Worm (Caenorhabditis elegans) whole organism, late embryonic: ENCODE results near the gene dhs-19.

ENCODE experiments used
- C08G9.2 ChIP-seq: sonication (generic microtip); optimal IDR thresholded peaks from 2 replicates; lab custom pipeline; 2016; ENCODE audit warnings: mild to moderate bottlenecking, missing genetic modification characterization, moderate library complexity, missing compliant biosample characterization
- K02D7.2 ChIP-seq: sonication (generic microtip); optimal IDR thresholded peaks from 2 replicates; lab custom pipeline; 2017; ENCODE audit warnings: mild to moderate bottlenecking, missing genetic modification characterization, missing compliant biosample characterization
- K09A11.1 ChIP-seq: sonication (generic microtip); optimal IDR thresholded peaks from 2 replicates; lab custom pipeline; 2017; ENCODE audit warnings: antibody characterized with exemption, mild to moderate bottlenecking, missing genetic modification characterization, missing compliant biosample characterization; ENCODE audit not compliant: insufficient read depth
- T23F11.4 ChIP-seq: fragments of 200-800 bp; sonication (Bioruptor generic); optimal IDR thresholded peaks from 2 replicates; lab custom pipeline; 2018; ENCODE audit warnings: mild to moderate bottlenecking, missing genetic modification characterization, missing compliant biosample characterization
- ahr-1 ChIP-seq: sonication (generic microtip); optimal IDR thresholded peaks from 2 replicates; lab custom pipeline; 2016; ENCODE audit warnings: missing genetic modification characterization, missing compliant biosample characterization
- ama-1 ChIP-seq: fragments of 150-350 bp; optimal IDR thresholded peaks from 2 replicates; lab custom pipeline; 2014
- ceh-14 ChIP-seq: sonication (generic microtip); optimal IDR thresholded peaks from 2 replicates; lab custom pipeline; 2016; ENCODE audit warnings: missing genotype, missing genetic modification characterization, missing compliant biosample characterization
- ceh-18 ChIP-seq: sonication (generic microtip); optimal IDR thresholded peaks from 2 replicates; lab custom pipeline; 2016; ENCODE audit warnings: missing genetic modification characterization, missing compliant biosample characterization
- ceh-19 ChIP-seq: fragments of 200-800 bp; sonication (Bioruptor generic); optimal IDR thresholded peaks from 2 replicates; lab custom pipeline; 2018; ENCODE audit warnings: mild to moderate bottlenecking, missing genetic modification characterization, missing compliant biosample characterization
- ceh-22 ChIP-seq: sonication (generic microtip); optimal IDR thresholded peaks from 2 replicates; lab custom pipeline; 2017; ENCODE audit warnings: missing biosample characterization, missing genetic modification characterization
- ceh-24 ChIP-seq: sonication (generic microtip); optimal IDR thresholded peaks from 2 replicates; lab custom pipeline; 2016; ENCODE audit warnings: mild to moderate bottlenecking, missing genetic modification characterization, missing compliant biosample characterization
- ceh-30 ChIP-seq: fragments of 150-350 bp; optimal IDR thresholded peaks from 2 replicates; lab custom pipeline; 2014; ENCODE audit warnings: missing biosample characterization, missing genetic modification characterization
- ceh-31 ChIP-seq: sonication (generic microtip); optimal IDR thresholded peaks from 2 replicates; lab custom pipeline; 2016; ENCODE audit warnings: missing genetic modification characterization, missing compliant biosample characterization
- ceh-45 ChIP-seq: fragments of 200-800 bp; sonication (Bioruptor generic); IDR thresholded peaks from 2 replicates; pipeline ENCODE4 v1.3.6; 2022; ENCODE audit warnings: missing genetic modification reagents, missing genetic modification characterization, missing compliant biosample characterization
- ceh-48 ChIP-seq: sonication (generic microtip); optimal IDR thresholded peaks from 2 replicates; lab custom pipeline; 2016; ENCODE audit warnings: missing genetic modification characterization, inconsistent platforms, missing compliant biosample characterization
- che-1 ChIP-seq: sonication (generic microtip); optimal IDR thresholded peaks from 2 replicates; lab custom pipeline; 2016; ENCODE audit warnings: mild to moderate bottlenecking, missing genetic modification characterization, missing compliant biosample characterization
- dmd-4 ChIP-seq: sonication (generic microtip); optimal IDR thresholded peaks from 2 replicates; lab custom pipeline; 2016; ENCODE audit warnings: borderline replicate concordance, missing genetic modification characterization, missing compliant biosample characterization
- elt-2 ChIP-seq: sonication (generic microtip); optimal IDR thresholded peaks from 2 replicates; lab custom pipeline; 2016; ENCODE audit warnings: missing genetic modification reagents, missing genetic modification characterization, missing compliant biosample characterization
- fkh-10 ChIP-seq: fragments of 150-350 bp; optimal IDR thresholded peaks from 2 replicates; lab custom pipeline; 2014; ENCODE audit warnings: missing biosample characterization, missing genetic modification reagents, missing genetic modification characterization
- fkh-6 ChIP-seq: sonication (generic microtip); optimal IDR thresholded peaks from 2 replicates; lab custom pipeline; 2016; ENCODE audit warnings: missing genetic modification characterization, missing compliant biosample characterization
- hlh-30 ChIP-seq: sonication (generic microtip); optimal IDR thresholded peaks from 2 replicates; lab custom pipeline; 2017; ENCODE audit warnings: antibody characterized with exemption, missing genetic modification characterization, missing compliant biosample characterization; ENCODE audit not compliant: insufficient read depth
- hlh-8 ChIP-seq: sonication (generic microtip); optimal IDR thresholded peaks from 2 replicates; lab custom pipeline; 2016; ENCODE audit warnings: missing genotype, missing genetic modification characterization, missing compliant biosample characterization
- lim-6 ChIP-seq: sonication (generic microtip); optimal IDR thresholded peaks from 2 replicates; lab custom pipeline; 2016; ENCODE audit warnings: missing genetic modification characterization, missing compliant biosample characterization
- lin-11 ChIP-seq: fragments of 200-800 bp; sonication (Bioruptor generic); optimal IDR thresholded peaks from 2 replicates; lab custom pipeline; 2018; ENCODE audit warnings: mild to moderate bottlenecking, missing genetic modification characterization, missing compliant biosample characterization
- madf-2 ChIP-seq: sonication (generic microtip); optimal IDR thresholded peaks from 2 replicates; lab custom pipeline; 2017; ENCODE audit warnings: missing genetic modification characterization, missing compliant biosample characterization
- nhr-232 ChIP-seq: sonication (generic microtip); optimal IDR thresholded peaks from 2 replicates; lab custom pipeline; 2016; ENCODE audit warnings: missing genetic modification characterization, missing compliant biosample characterization
- npax-4 ChIP-seq: sonication (generic microtip); optimal IDR thresholded peaks from 2 replicates; lab custom pipeline; 2016; ENCODE audit warnings: missing genetic modification characterization, missing compliant biosample characterization
- pag-3 ChIP-seq: sonication (generic microtip); optimal IDR thresholded peaks from 2 replicates; lab custom pipeline; 2016; ENCODE audit warnings: missing compliant biosample characterization, missing genetic modification characterization, borderline replicate concordance
- pha-2 ChIP-seq: sonication (generic microtip); optimal IDR thresholded peaks from 2 replicates; lab custom pipeline; 2017; ENCODE audit warnings: mild to moderate bottlenecking, missing genetic modification characterization, missing compliant biosample characterization
- pros-1 ChIP-seq: fragments of 150-350 bp; optimal IDR thresholded peaks from 2 replicates; lab custom pipeline; 2014; ENCODE audit warnings: missing biosample characterization, missing genetic modification reagents, missing genetic modification characterization
- ref-2 ChIP-seq: sonication (generic microtip); optimal IDR thresholded peaks from 2 replicates; lab custom pipeline; 2016; ENCODE audit warnings: missing genetic modification characterization, missing compliant biosample characterization
- rnt-1 ChIP-seq: sonication (generic microtip); optimal IDR thresholded peaks from 2 replicates; lab custom pipeline; 2016; ENCODE audit warnings: missing genetic modification characterization, missing compliant biosample characterization
- sdc-2 ChIP-seq: sonication (generic microtip); optimal IDR thresholded peaks from 2 replicates; lab custom pipeline; 2016; ENCODE audit warnings: missing genotype, missing genetic modification characterization, missing compliant biosample characterization
- sox-2 ChIP-seq: fragments of 200-800 bp; sonication (Bioruptor generic); IDR thresholded peaks from 2 replicates; pipeline ENCODE4 v1.3.6; 2022; ENCODE audit warnings: missing genetic modification reagents, missing genetic modification characterization, missing compliant biosample characterization
- tbx-2 ChIP-seq: sonication (generic microtip); optimal IDR thresholded peaks from 2 replicates; lab custom pipeline; 2016; ENCODE audit warnings: missing genetic modification characterization, missing compliant biosample characterization
- tbx-7 ChIP-seq: sonication (generic microtip); optimal IDR thresholded peaks from 2 replicates; lab custom pipeline; 2016; ENCODE audit warnings: missing genotype, missing genetic modification characterization, missing compliant biosample characterization
- ttx-3 ChIP-seq: sonication (generic microtip); optimal IDR thresholded peaks from 2 replicates; lab custom pipeline; 2016; ENCODE audit warnings: missing genetic modification reagents, missing genetic modification characterization, missing compliant biosample characterization
- unc-3 ChIP-seq, 2 experiments: fragments of 200-800 bp in 1 of 2; sonication (Bioruptor generic) in 1 of 2; sonication (generic microtip) in 1 of 2; conservative IDR thresholded peaks in 1 of 2; optimal IDR thresholded peaks in 1 of 2; 2 replicates each; pipeline versions ENCODE4 v1.3.6 to Lab custom; 2016 to 2022; ENCODE audit warnings: missing compliant biosample characterization in 2 of 2, missing genetic modification characterization in 2 of 2, missing genetic modification reagents in 1 of 2
- unc-55 ChIP-seq: sonication (generic microtip); optimal IDR thresholded peaks from 2 replicates; lab custom pipeline; 2017; ENCODE audit warnings: missing biosample characterization, missing genetic modification reagents, missing genetic modification characterization
- ztf-16 ChIP-seq: sonication (generic microtip); optimal IDR thresholded peaks from 2 replicates; lab custom pipeline; 2017; ENCODE audit warnings: missing genetic modification characterization, missing compliant biosample characterization

dhs-19 gene

ce11 chrV:11534495-11535189 is 44.4 kb upstream of the dhs-19 start:
- TF ChIP-seq ceh-30 (tag; lab: Kevin White, UChicago) (no peak), elt-2 (tag; lab: Kevin White, UChicago) (peak; percentile 67)

- TF ChIP-seq dmd-4 (no peak), sdc-2 (tag; lab: Kevin White, UChicago) (no peak), ceh-18 (no peak), C08G9.2 (tag; lab: Kevin White, UChicago) (no peak)
Measured at ce11 chrV:11533365-11533949, 43.2 kb upstream of the dhs-19 start.

ce11 chrV:11532964-11533363 is 42.7 kb upstream of the dhs-19 start:
- no peak for TF ChIP-seq tbx-7
- TF ChIP-seq ref-2 (tag; lab: Kevin White, UChicago) = no peak
- TF ChIP-seq ceh-31 (tag; lab: Kevin White, UChicago) = no peak
- no peak for TF ChIP-seq fkh-6 (tag; lab: Kevin White, UChicago)
- TF ChIP-seq che-1 = no peak
- TF ChIP-seq K09A11.1 (tag; lab: Kevin White, UChicago) = no peak
- no peak for TF ChIP-seq ahr-1 (tag; lab: Kevin White, UChicago)
- no peak for TF ChIP-seq ceh-14
- TF ChIP-seq unc-55 = no peak
- TF ChIP-seq C08G9.2 (tag; lab: Kevin White, UChicago) = no peak
- TF ChIP-seq K02D7.2 (tag; lab: Kevin White, UChicago) = no peak
- TF ChIP-seq pag-3 = no peak
- no peak for TF ChIP-seq lin-11 (tag; lab: Kevin White, UChicago)
- TF ChIP-seq npax-4 = no peak
- no peak for TF ChIP-seq ttx-3 (tag; lab: Kevin White, UChicago)
- no peak for TF ChIP-seq ceh-22 (tag; lab: Kevin White, UChicago)
- no peak for TF ChIP-seq rnt-1 (tag; lab: Kevin White, UChicago)

- no peak for TF ChIP-seq hlh-8 (tag; lab: Kevin White, UChicago)
- no peak for TF ChIP-seq ceh-31 (tag; lab: Kevin White, UChicago)
- no peak for TF ChIP-seq dmd-4
- no peak for TF ChIP-seq pha-2 (tag; lab: Kevin White, UChicago)
- TF ChIP-seq C08G9.2 (tag; lab: Kevin White, UChicago) = no peak
- no peak for TF ChIP-seq ceh-24 (tag; lab: Kevin White, UChicago)
- TF ChIP-seq ceh-45 (GFP tag; lab: Robert Waterston, UW) = no peak
- TF ChIP-seq tbx-2 (tag; lab: Kevin White, UChicago) = no peak
- no peak for TF ChIP-seq fkh-6 (tag; lab: Kevin White, UChicago)
- no peak for TF ChIP-seq unc-3 (GFP tag; conservative IDR thresholded peaks at IDR 0.05; lab: Robert Waterston, UW)
- TF ChIP-seq unc-3 (tag; optimal IDR thresholded peaks at IDR 0.05; lab: Kevin White, UChicago) = no peak
- TF ChIP-seq ceh-19 (GFP tag; lab: Kevin White, UChicago) = no peak
Measured at ce11 chrV:11532535-11532853, 42.2 kb upstream of the dhs-19 start.

- TF ChIP-seq C08G9.2 (tag; lab: Kevin White, UChicago) (peak; percentile 22), fkh-6 (tag; lab: Kevin White, UChicago) (no peak), ama-1 (lab: Kevin White, UChicago) (no peak), dmd-4 (no peak), hlh-30 (tag; lab: Kevin White, UChicago) (peak; percentile 32), tbx-7 (no peak), pros-1 (tag; lab: Kevin White, UChicago) (no peak), ceh-24 (tag; lab: Kevin White, UChicago) (no peak), sox-2 (GFP tag; lab: Robert Waterston, UW) (no peak), lim-6 (tag; lab: Kevin White, UChicago) (no peak), madf-2 (tag; lab: Kevin White, UChicago) (no peak), ceh-45 (GFP tag; lab: Robert Waterston, UW) (no peak), ceh-18 (peak; percentile 96), ztf-16 (tag; lab: Kevin White, UChicago) (peak; percentile 30), T23F11.4 (GFP tag; lab: Kevin White, UChicago) (peak; percentile 18), lin-11 (tag; lab: Kevin White, UChicago) (no peak), ceh-48 (tag; lab: Kevin White, UChicago) (no peak), ceh-22 (tag; lab: Kevin White, UChicago) (no peak), fkh-10 (GFP tag; lab: Kevin White, UChicago) (no peak), ceh-19 (GFP tag; lab: Kevin White, UChicago) (no peak), tbx-2 (tag; lab: Kevin White, UChicago) (peak; percentile 55), ceh-14 (no peak), nhr-232 (tag; lab: Kevin White, UChicago) (no peak), K09A11.1 (tag; lab: Kevin White, UChicago) (no peak), ceh-31 (tag; lab: Kevin White, UChicago) (peak; percentile 44)
Measured at ce11 chrV:11531831-11532534, 41.7 kb upstream of the dhs-19 start.
